Worm (Caenorhabditis elegans): ENCODE data around the gene iglr-2.
A peak's percentile ranks its signal among the peaks of the same experiment; 100 is the strongest.

Gene iglr-2

DNA sequence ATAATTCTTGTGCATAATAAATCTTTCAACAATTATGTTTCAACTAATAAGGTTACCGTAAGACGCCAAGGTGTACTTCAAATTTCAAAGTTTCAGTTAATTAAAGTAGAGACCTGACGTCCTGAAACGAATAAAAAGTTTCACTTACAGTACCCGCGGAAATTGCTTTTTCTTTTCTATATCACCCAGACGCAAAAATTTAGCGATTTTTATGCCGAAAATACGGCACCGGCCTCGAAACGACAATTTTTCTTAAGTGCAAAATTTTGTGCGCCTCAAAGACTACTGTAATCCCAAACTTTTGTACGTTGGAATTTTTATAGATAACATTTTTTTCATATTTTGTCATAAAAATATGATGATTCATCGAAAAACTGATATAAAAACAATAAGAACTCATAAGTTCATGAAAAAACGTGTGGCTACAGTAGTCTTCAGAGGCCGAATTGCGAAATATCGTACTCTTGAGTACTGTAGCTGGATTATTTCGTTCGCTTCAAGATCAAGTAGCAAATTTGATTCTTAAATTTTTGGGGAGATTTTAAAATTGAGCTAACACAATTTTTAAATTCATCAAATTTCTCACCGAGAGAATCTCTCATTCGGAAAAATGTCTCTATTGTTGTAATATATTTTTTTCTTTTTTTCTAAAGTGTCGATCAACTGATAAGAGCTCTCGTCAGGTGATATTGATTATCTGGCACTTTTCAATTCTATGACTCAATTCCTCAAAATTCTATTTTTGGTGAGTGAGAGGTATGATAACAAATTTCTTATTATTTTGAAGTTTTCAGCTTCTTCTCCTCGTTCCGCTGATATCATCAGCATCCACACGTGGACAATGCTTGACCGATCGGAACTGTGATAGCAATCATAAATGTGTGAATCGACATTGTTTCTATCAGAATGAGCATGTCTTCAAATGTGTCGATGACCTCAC, 5.3 kb downstream of the iglr-2 start, which contains the start of gene ZC262.13 (continued):
- TF ChIP-seq tbp1 (GFP tag; optimal IDR thresholded peaks at IDR 0.05) (no peak), ztf-22 (GFP tag; optimal IDR thresholded peaks at IDR 0.05) (no peak), ZK185.1 (tag; optimal IDR thresholded peaks at IDR 0.05; ENCODE audit: poor library complexity, severe bottlenecking) (no peak), repo-1 (tag; optimal IDR thresholded peaks at IDR 0.05) (no peak), F22D6.2 (tag; optimal IDR thresholded peaks at IDR 0.05) (no peak), ztf-3 (GFP tag; optimal IDR thresholded peaks at IDR 0.05) (no peak), C17E4.6 (GFP tag; IDR thresholded peaks at IDR 0.05) (no peak), nhr-120 (GFP tag; IDR thresholded peaks at IDR 0.05) (no peak), nhr-179 (tag; optimal IDR thresholded peaks at IDR 0.05) (no peak), rcor-1 (GFP tag; IDR thresholded peaks at IDR 0.05) (no peak), madf-6 (GFP tag; IDR thresholded peaks at IDR 0.05) (no peak), die-1 (tag; optimal IDR thresholded peaks at IDR 0.05) (no peak), F57C9.4 (tag; optimal IDR thresholded peaks at IDR 0.05) (no peak), nfya-1 (tag; optimal IDR thresholded peaks at IDR 0.05; ENCODE audit: borderline replicate concordance, insufficient read depth) (no peak), hlh-26 (GFP tag; conservative IDR thresholded peaks at IDR 0.05) (no peak), F49E8.2 (tag; optimal IDR thresholded peaks at IDR 0.05; ENCODE audit: insufficient read depth) (no peak), ceh-27 (GFP tag; optimal IDR thresholded peaks at IDR 0.05) (no peak), lsl-1 (GFP tag; optimal IDR thresholded peaks at IDR 0.05) (no peak), somi-1 (GFP tag; optimal IDR thresholded peaks at IDR 0.05) (no peak), pha-4 (tag; optimal IDR thresholded peaks at IDR 0.05) (no peak), K11D2.4 (GFP tag; IDR thresholded peaks at IDR 0.05) (no peak), chd-7 (tag; optimal IDR thresholded peaks at IDR 0.05) (no peak), hmg-1.2 (GFP tag; IDR thresholded peaks at IDR 0.05) (0 out of 2 replicates have a peak, but pooled peaks have one; percentile 17), D2030.7 (GFP tag; IDR thresholded peaks at IDR 0.05) (no peak), pbrm-1 (GFP tag; IDR thresholded peaks at IDR 0.05) (no peak), ztf-26 (tag; optimal IDR thresholded peaks at IDR 0.05) (no peak), mxl-1 (tag; optimal IDR thresholded peaks at IDR 0.05) (no peak), ets-4 (GFP tag; optimal IDR thresholded peaks at IDR 0.05) (no peak), Y67H2A.10 (GFP tag; conservative IDR thresholded peaks at IDR 0.05) (no peak), snpc-1.1 (tag; optimal IDR thresholded peaks at IDR 0.05; ENCODE audit: insufficient read depth) (no peak), F37B4.10 (GFP tag; IDR thresholded peaks at IDR 0.05) (no peak), athp-1 (tag; optimal IDR thresholded peaks at IDR 0.05) (no peak), K12H6.12 (tag; optimal IDR thresholded peaks at IDR 0.05) (no peak), nfyb-1 (GFP tag; IDR thresholded peaks at IDR 0.05) (no peak), dpl-1 (GFP tag; optimal IDR thresholded peaks at IDR 0.05) (no peak), rec-8 (tag; optimal IDR thresholded peaks at IDR 0.05) (no peak), Y53G8AR.9 (GFP tag; conservative IDR thresholded peaks at IDR 0.05) (0 out of 2 replicates have a peak, but pooled peaks have one; percentile 52), lag-1 (GFP tag; IDR thresholded peaks at IDR 0.05) (no peak), unc-62 (GFP tag; optimal IDR thresholded peaks at IDR 0.05) (no peak), bed-1 (GFP tag; IDR thresholded peaks at IDR 0.05) (no peak), unc-130 (GFP tag; optimal IDR thresholded peaks at IDR 0.05) (no peak), snpc-4 (GFP tag; optimal IDR thresholded peaks at IDR 0.05) (no peak), snpc-4 (tag; optimal IDR thresholded peaks at IDR 0.05) (no peak), nhr-27 (tag; optimal IDR thresholded peaks at IDR 0.05) (no peak), B0035.1 (tag; optimal IDR thresholded peaks at IDR 0.05) (no peak), tlf-1 (GFP tag; optimal IDR thresholded peaks at IDR 0.05) (no peak), F23B12.7 (tag; optimal IDR thresholded peaks at IDR 0.05; ENCODE audit: insufficient read depth) (no peak)

All from whole organism, young adult.